Worm (Caenorhabditis elegans) whole organism, dauer: ENCODE results near the gene M60.4.

Source experiments
- unc-62 ChIP-seq: sonication (generic microtip); optimal IDR thresholded peaks from 2 replicates; lab custom pipeline; 2017; ENCODE audit warnings: missing biosample characterization, missing genetic modification reagents, missing genetic modification characterization

The M60.4 gene

ce11 chrX:8235994-8236393 lies at the start of gene M60.4:
TSS of gene M60.4 (minus strand) at chrX:8236314.
- no peak for TF ChIP-seq unc-62 (GFP tag; lab: Kevin White, UChicago)

DNA sequence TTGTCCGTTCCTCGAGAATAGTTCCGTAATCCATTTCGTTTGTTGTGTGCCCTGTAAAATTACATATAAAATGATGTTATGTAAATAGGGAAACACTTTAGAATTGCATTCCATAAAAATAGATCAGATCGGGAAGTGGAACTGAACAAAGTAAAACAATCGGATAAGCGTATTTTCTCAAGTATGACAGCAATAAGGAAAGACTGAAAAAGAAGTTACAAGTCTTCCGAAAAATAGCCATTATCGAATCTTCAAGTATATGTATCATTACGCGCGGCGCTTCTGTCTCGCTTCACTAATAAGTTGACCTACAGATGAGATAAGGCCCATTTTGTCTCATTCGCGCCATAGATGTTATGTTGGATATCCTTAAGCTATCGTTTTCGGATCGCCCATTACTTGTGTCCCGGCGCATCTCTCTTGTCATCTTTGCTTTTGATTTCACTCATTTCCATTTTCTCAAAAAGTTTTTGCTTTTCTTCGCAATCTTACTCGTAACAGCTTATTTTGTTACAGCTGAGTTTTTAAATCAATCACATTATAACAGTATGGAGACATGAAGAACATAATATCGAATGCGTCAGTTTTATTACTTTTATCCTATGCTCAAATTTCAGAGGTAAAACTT lies 49.2 kb upstream of the M60.4 start, which contains the start of the genes fis-2 and F13B9.2:
fis-2 (minus strand) TSS at position 51 of the 628 bp plus-strand sequence.
F13B9.2 (plus strand) TSS at position 515 of the 628 bp plus-strand sequence.
- TF ChIP-seq unc-62 (GFP tag; lab: Kevin White, UChicago), result no peak

ce11 chrX:8284003-8284402 lies 47.9 kb upstream of the M60.4 start:
- no peak for TF ChIP-seq unc-62 (GFP tag; lab: Kevin White, UChicago)

ce11 chrX:8276984-8277383 lies 40.9 kb upstream of the M60.4 start:
- TF ChIP-seq unc-62 (GFP tag; lab: Kevin White, UChicago), result no peak

DNA sequence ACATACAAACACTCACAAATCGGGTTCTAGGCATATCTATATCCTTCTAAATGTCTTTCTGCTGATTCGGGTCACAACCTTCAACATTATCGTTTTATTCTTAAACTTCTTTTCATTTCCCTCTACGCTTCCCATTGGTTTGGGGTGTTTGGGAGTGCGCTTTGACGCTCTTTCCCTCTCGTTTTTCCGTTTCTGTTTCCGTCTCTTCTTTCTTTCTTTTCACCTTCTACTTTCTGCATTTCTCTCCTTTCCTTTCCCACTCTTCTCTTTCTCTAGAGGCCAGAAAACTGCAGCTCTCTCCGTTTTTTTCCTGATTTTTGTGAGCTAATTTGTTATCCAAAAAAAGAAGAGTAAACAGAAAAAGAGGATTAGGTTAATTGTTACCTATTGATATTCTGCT lies 40.2 kb upstream of the M60.4 start:
- TF ChIP-seq unc-62 (GFP tag; lab: Kevin White, UChicago), result no peak

DNA sequence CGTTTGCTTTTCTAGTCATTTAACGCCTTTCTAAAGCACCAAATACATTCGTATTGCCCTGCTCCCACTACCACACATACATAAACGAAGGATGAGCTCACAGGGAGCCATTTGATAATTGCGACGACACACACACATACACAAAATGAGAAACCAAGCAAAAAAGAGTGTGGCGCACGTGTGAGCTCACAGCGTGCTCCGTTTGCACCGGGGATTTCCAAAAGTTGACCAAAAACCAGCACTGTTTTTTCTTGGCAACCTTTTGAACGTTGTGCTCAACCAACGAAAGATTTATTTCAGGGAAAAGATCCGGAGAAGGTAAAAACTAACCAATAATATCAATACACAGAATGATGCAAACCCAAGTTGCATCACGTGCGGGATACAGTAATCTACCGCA lies 38.8 kb upstream of the M60.4 start, which contains the start of gene ksr-1:
ksr-1 (plus strand) TSS at position 301 of the 400 bp plus-strand sequence.
- no peak for TF ChIP-seq unc-62 (GFP tag; lab: Kevin White, UChicago)

DNA sequence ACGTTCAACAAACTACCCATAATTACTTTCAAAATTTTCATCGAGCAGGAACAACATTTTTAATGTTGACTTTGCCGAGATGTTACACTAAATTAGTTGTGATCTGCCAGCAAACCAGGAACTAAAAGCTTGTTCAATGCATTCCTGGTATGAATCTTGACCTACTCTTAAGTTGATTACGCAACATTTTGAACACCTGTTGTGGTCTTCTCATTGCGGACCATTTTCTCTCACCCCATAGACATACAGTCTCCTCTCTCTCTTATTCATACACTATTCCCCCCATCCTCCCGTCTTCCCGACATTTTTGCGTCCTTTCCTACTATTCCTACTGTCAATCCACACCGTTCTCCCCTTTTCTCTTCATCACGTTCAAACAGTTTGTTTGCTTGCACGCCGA lies 37.4 kb upstream of the M60.4 start:
- TF ChIP-seq unc-62 (GFP tag; lab: Kevin White, UChicago), result no peak

- no peak for TF ChIP-seq unc-62 (GFP tag; lab: Kevin White, UChicago)
These were observed 34.9 kb upstream of the M60.4 start, which contains the start of gene cutl-29 for ce11 chrX:8270971-8271553. TSS of gene cutl-29 (minus strand) at chrX:8271021.

- TF ChIP-seq unc-62 (GFP tag; lab: Kevin White, UChicago), result no peak
These were observed 32.0 kb upstream of the M60.4 start for ce11 chrX:8268083-8268482.

DNA sequence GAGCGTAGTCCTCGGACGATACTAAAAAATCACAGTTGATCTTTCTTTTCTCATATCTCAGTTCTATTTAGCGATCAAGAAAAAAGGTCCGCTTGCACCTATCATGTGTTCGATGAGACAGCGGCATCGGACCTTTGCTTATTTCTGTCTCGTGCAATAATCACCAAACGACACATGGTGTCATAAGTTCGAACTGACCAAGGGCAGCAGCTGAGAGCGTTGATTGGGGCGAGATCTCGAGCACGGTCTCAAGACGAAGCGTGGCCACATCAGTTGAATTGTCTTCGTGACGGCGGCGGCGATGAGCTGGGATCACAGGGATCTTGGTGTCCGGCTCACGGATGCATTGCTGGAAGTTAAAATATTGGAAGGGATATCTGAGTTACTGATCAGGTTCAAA lies 26.6 kb upstream of the M60.4 start:
- TF ChIP-seq unc-62 (GFP tag; lab: Kevin White, UChicago), result no peak

- TF ChIP-seq unc-62 (GFP tag; lab: Kevin White, UChicago), result no peak
These were observed 25.1 kb upstream of the M60.4 start, which contains the start of gene M60.7 for ce11 chrX:8261125-8261684. TSS of gene M60.7 (minus strand) at chrX:8261175.

DNA sequence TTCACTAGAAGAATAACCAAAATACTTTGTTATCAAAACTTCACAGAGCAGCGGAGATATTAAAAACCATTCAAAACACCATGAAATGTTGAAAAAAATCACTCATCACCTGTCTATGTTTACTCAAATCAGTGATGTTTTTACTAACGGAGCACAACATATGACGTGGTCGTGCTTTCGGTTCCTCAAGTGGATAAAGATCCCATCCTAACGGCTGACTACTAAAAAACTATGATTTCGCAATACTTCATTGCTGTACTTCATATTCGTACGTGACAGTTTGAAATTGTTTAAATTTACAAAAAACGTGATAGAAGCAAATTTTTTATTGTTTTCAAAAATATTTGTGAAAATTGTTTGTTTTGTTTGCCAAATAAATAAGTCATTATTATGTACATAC lies 21.6 kb upstream of the M60.4 start:
- no peak for TF ChIP-seq unc-62 (GFP tag; lab: Kevin White, UChicago)

DNA sequence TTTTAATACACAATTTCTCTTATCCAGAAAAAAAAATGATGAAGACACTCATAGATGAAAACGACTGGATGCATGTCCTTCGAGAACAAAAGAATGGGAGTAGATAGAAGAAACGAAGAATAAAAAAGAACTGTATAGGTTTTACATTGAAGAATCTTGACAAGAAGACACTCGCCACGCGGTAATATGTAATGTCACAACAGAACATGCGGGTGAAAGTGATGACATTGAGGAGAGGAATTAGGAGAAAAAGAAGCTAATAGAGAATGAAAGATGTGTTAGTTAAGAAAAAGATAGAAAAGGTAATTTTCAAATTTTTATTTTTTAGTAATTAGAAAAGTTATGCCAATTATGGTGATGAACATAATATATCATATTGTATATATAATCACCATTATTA lies 19.3 kb upstream of the M60.4 start:
- TF ChIP-seq unc-62 (GFP tag; lab: Kevin White, UChicago), result no peak

ce11 chrX:8252293-8252692 lies 16.2 kb upstream of the M60.4 start, which contains the start of gene M60.6:
TSS of gene M60.6 (minus strand) at chrX:8252458.
- no peak for TF ChIP-seq unc-62 (GFP tag; lab: Kevin White, UChicago)

ce11 chrX:8247088-8247487 lies 11.0 kb upstream of the M60.4 start:
- TF ChIP-seq unc-62 (GFP tag; lab: Kevin White, UChicago), result no peak

DNA sequence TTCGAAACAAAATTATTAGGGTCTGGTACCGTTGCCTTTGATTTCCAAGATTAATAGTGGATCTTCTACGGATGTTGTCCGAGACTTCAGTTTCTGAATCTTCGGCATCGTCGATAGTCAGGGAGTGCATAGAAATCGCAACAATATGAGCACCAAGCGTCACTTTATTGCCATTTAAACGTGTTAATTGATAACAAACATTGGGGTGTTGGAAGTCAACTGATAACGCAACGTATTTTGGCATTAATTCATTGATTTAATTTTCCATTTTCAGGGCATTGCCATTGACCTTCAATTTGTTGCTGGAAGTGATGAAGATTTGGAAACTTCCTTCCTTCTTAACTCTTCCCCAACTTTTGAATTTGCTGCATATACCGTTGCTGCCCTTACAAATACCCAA lies 10.0 kb upstream of the M60.4 start, which contains the start of gene kqt-2:
kqt-2 (minus strand) TSS at position 244 of the 400 bp plus-strand sequence.
- TF ChIP-seq unc-62 (GFP tag; lab: Kevin White, UChicago), result no peak
